Fruit fly (Drosophila melanogaster) whole organism, embryonic: ENCODE data around the gene mRpS30.

ENCODE experiments used
- Blimp-1 ChIP-seq: fragments of 200-800 bp; sonication (Bioruptor generic); optimal IDR thresholded peaks from 3 replicates; lab custom pipeline; 2018; ENCODE audit warnings: missing biosample characterization, missing genetic modification characterization, mild to moderate bottlenecking, moderate library complexity, missing genetic modification reagents
- CG11504 ChIP-seq: fragments of 200-800 bp; sonication (Bioruptor generic); optimal IDR thresholded peaks from 3 replicates; lab custom pipeline; 2019; ENCODE audit warnings: missing biosample characterization, mild to moderate bottlenecking, missing genetic modification characterization, moderate library complexity
- CG1233 ChIP-seq: fragments of 200-800 bp; sonication (Bioruptor generic); optimal IDR thresholded peaks from 4 replicates; lab custom pipeline; 2018; ENCODE audit warnings: missing biosample characterization, mild to moderate bottlenecking, missing genetic modification characterization
- CG13123 ChIP-seq: fragments of 200-800 bp; sonication (Bioruptor generic); optimal IDR thresholded peaks from 2 replicates; lab custom pipeline; 2016; ENCODE audit warnings: missing biosample characterization, missing genetic modification characterization
- CG13287 ChIP-seq: fragments of 200-800 bp; sonication (Bioruptor generic); IDR thresholded peaks from 2 replicates; pipeline ENCODE4 v1.3.6; 2022; ENCODE audit warnings: missing biosample characterization, missing genetic modification characterization; ENCODE audit not compliant: partially characterized antibody
- CG14965 ChIP-seq: fragments of 200-800 bp; sonication (Bioruptor generic); optimal IDR thresholded peaks from 2 replicates; lab custom pipeline; 2016; ENCODE audit warnings: missing biosample characterization, missing genetic modification characterization, borderline replicate concordance
- CG15514 ChIP-seq: fragments of 200-800 bp; sonication (Bioruptor generic); optimal IDR thresholded peaks from 3 replicates; lab custom pipeline; 2017; ENCODE audit warnings: missing biosample characterization, missing genetic modification characterization, mild to moderate bottlenecking, moderate library complexity, missing genetic modification reagents
- CG16779 ChIP-seq: fragments of 200-800 bp; sonication (Bioruptor generic); IDR thresholded peaks from 2 replicates; pipeline ENCODE4 v1.3.6; 2022; ENCODE audit warnings: missing biosample characterization, missing genetic modification characterization
- CG16863 ChIP-seq: fragments of 200-800 bp; sonication (Bioruptor generic); optimal IDR thresholded peaks from 3 replicates; lab custom pipeline; 2016; ENCODE audit warnings: missing biosample characterization, missing genetic modification characterization
- CG17802 ChIP-seq: fragments of 200-800 bp; sonication (Bioruptor generic); optimal IDR thresholded peaks from 2 replicates; lab custom pipeline; 2018; ENCODE audit warnings: missing biosample characterization, mild to moderate bottlenecking, missing genetic modification characterization, moderate library complexity
- CG18619 ChIP-seq: fragments of 200-800 bp; sonication (Bioruptor generic); optimal IDR thresholded peaks from 3 replicates; lab custom pipeline; 2017; ENCODE audit warnings: missing biosample characterization, mild to moderate bottlenecking, missing genetic modification characterization
- CG31224 ChIP-seq: fragments of 200-800 bp; sonication (Bioruptor generic); IDR thresholded peaks from 2 replicates; pipeline ENCODE4 v1.3.6; 2022; ENCODE audit warnings: missing biosample characterization, missing genetic modification characterization
- CG32772 ChIP-seq: fragments of 200-800 bp; sonication (Bioruptor generic); IDR thresholded peaks from 2 replicates; pipeline ENCODE4 v1.3.6; 2022; ENCODE audit warnings: missing biosample characterization, missing genetic modification characterization
- CG42726 ChIP-seq: fragments of 200-800 bp; sonication (Bioruptor generic); IDR thresholded peaks from 2 replicates; pipeline ENCODE4 v1.3.6; 2022; ENCODE audit warnings: missing biosample characterization, missing genetic modification characterization; ENCODE audit not compliant: partially characterized antibody
- CG6272 ChIP-seq: fragments of 200-800 bp; sonication (Bioruptor generic); IDR thresholded peaks from 2 replicates; pipeline ENCODE4 v1.3.6; 2022; ENCODE audit warnings: missing biosample characterization, missing genetic modification characterization
- CG6689 ChIP-seq: fragments of 200-800 bp; sonication (Bioruptor generic); IDR thresholded peaks from 2 replicates; pipeline ENCODE4 v1.3.6; 2022; ENCODE audit warnings: missing biosample characterization, missing genetic modification characterization
- CG7357 ChIP-seq: fragments of 200-800 bp; sonication (Bioruptor generic); IDR thresholded peaks from 3 replicates; pipeline ENCODE4 v1.3.6; 2022; ENCODE audit warnings: missing biosample characterization, missing genetic modification characterization
- CG8089 ChIP-seq: fragments of 200-800 bp; sonication (Bioruptor generic); optimal IDR thresholded peaks from 3 replicates; lab custom pipeline; 2016; ENCODE audit warnings: missing biosample characterization, missing genetic modification characterization
- CG8388 ChIP-seq: fragments of 200-800 bp; sonication (Bioruptor generic); optimal IDR thresholded peaks from 2 replicates; lab custom pipeline; 2019; ENCODE audit warnings: missing biosample characterization, mild to moderate bottlenecking, missing genetic modification characterization, moderate library complexity
- CG9437 ChIP-seq: fragments of 200-800 bp; sonication (Bioruptor generic); optimal IDR thresholded peaks from 2 replicates; lab custom pipeline; 2018; ENCODE audit warnings: missing biosample characterization, mild to moderate bottlenecking, missing genetic modification characterization
- CG9727 ChIP-seq: fragments of 200-800 bp; sonication (Bioruptor generic); optimal IDR thresholded peaks from 3 replicates; lab custom pipeline; 2017; ENCODE audit warnings: missing biosample characterization, mild to moderate bottlenecking, missing genetic modification characterization
- CrebB ChIP-seq: fragments of 200-800 bp; sonication (Bioruptor generic); optimal IDR thresholded peaks from 3 replicates; lab custom pipeline; 2018; ENCODE audit warnings: missing biosample characterization, mild to moderate bottlenecking, missing genetic modification characterization
- Dip2 ChIP-seq: fragments of 200-800 bp; sonication (Bioruptor generic); IDR thresholded peaks from 2 replicates; pipeline ENCODE4 v1.3.6; 2022; ENCODE audit warnings: missing biosample characterization, missing genetic modification characterization
- Fer2 ChIP-seq: fragments of 200-800 bp; sonication (Bioruptor generic); optimal IDR thresholded peaks from 2 replicates; lab custom pipeline; 2018; ENCODE audit warnings: missing biosample characterization, mild to moderate bottlenecking, missing genetic modification characterization, moderate library complexity
- Fer3 ChIP-seq: fragments of 200-800 bp; sonication (Bioruptor generic); optimal IDR thresholded peaks from 2 replicates; lab custom pipeline; 2018; ENCODE audit warnings: missing biosample characterization, mild to moderate bottlenecking, missing genetic modification characterization, moderate library complexity
- GATAe ChIP-seq: fragments of 200-800 bp; sonication (Bioruptor generic); conservative IDR thresholded peaks from 2 replicates; pipeline ENCODE4 v1.3.6; 2022; ENCODE audit warnings: missing biosample characterization, missing genetic modification characterization
- H2.0 ChIP-seq: fragments of 200-800 bp; sonication (Bioruptor generic); IDR thresholded peaks from 2 replicates; pipeline ENCODE4 v1.3.6; 2022; ENCODE audit warnings: missing biosample characterization, missing genetic modification characterization
- HLHmδ ChIP-seq: fragments of 200-800 bp; sonication (Bioruptor generic); optimal IDR thresholded peaks from 2 replicates; lab custom pipeline; 2018; ENCODE audit warnings: missing biosample characterization, mild to moderate bottlenecking, missing genetic modification characterization, moderate library complexity
- NC2β ChIP-seq: fragments of 200-800 bp; sonication (Bioruptor generic); optimal IDR thresholded peaks from 2 replicates; lab custom pipeline; 2016; ENCODE audit warnings: missing biosample characterization, missing genetic modification characterization
- Nf-YB ChIP-seq: fragments of 200-800 bp; sonication (Bioruptor generic); optimal IDR thresholded peaks from 3 replicates; lab custom pipeline; 2019; ENCODE audit warnings: missing biosample characterization, mild to moderate bottlenecking, missing genetic modification characterization, moderate library complexity
- Poxn ChIP-seq: fragments of 200-800 bp; sonication (Bioruptor generic); IDR thresholded peaks from 2 replicates; pipeline ENCODE4 v1.3.6; 2022; ENCODE audit warnings: missing biosample characterization, missing genetic modification characterization
- TFAM ChIP-seq: fragments of 200-800 bp; sonication (Bioruptor generic); optimal IDR thresholded peaks from 2 replicates; lab custom pipeline; 2017; ENCODE audit warnings: missing biosample characterization, missing genetic modification characterization, inconsistent platforms
- Xrp1 ChIP-seq: fragments of 200-800 bp; sonication (Bioruptor generic); IDR thresholded peaks from 2 replicates; pipeline ENCODE4 v1.3.6; 2022; ENCODE audit warnings: missing biosample characterization, missing genetic modification characterization
- ems ChIP-seq: fragments of 200-800 bp; sonication (Bioruptor generic); optimal IDR thresholded peaks from 3 replicates; lab custom pipeline; 2016; ENCODE audit warnings: missing biosample characterization, missing genetic modification characterization
- eve ChIP-seq, 2 experiments: fragments of >200 bp; optimal IDR thresholded peaks; 2 replicates each; lab custom pipeline; 2017; ENCODE audit warnings: missing biosample characterization in 2 of 2, missing genetic modification characterization in 2 of 2
- gro ChIP-seq: fragments of 200-800 bp; sonication (Bioruptor generic); optimal IDR thresholded peaks from 2 replicates; lab custom pipeline; 2016; ENCODE audit warnings: missing biosample characterization, missing genetic modification characterization
- klu ChIP-seq: fragments of 200-800 bp; sonication (Bioruptor generic); IDR thresholded peaks from 2 replicates; pipeline ENCODE4 v1.3.6; 2022; ENCODE audit warnings: missing biosample characterization, missing genetic modification characterization
- kni ChIP-seq: fragments of 200-800 bp; sonication (Bioruptor generic); optimal IDR thresholded peaks from 3 replicates; lab custom pipeline; 2017; ENCODE audit warnings: mild to moderate bottlenecking, missing biosample characterization, missing genetic modification reagents, missing genetic modification characterization
- lmd ChIP-seq: fragments of 200-800 bp; sonication (Bioruptor generic); IDR thresholded peaks from 2 replicates; pipeline ENCODE4 v1.3.6; 2022; ENCODE audit warnings: missing biosample characterization, missing genetic modification characterization
- pfk ChIP-seq: fragments of 200-800 bp; sonication (Bioruptor generic); optimal IDR thresholded peaks from 2 replicates; lab custom pipeline; 2018; ENCODE audit warnings: missing biosample characterization, mild to moderate bottlenecking, missing genetic modification characterization, moderate library complexity
- ro ChIP-seq: fragments of 200-800 bp; sonication (Bioruptor generic); IDR thresholded peaks from 2 replicates; pipeline ENCODE4 v1.3.6; 2022; ENCODE audit warnings: missing biosample characterization, missing genetic modification characterization
- sc ChIP-seq, 3 experiments: fragments of >200 bp in 2 of 3; fragments of 200-800 bp in 1 of 3; sonication (Bioruptor generic) in 1 of 3; optimal IDR thresholded peaks; 2 replicates in 2 of 3; 3 replicates in 1 of 3; lab custom pipeline; 2017; ENCODE audit warnings: mild to moderate bottlenecking in 1 of 3, missing biosample characterization in 1 of 3, missing genetic modification characterization in 1 of 3, missing genetic modification reagents in 1 of 3
- sens-2 ChIP-seq: fragments of 200-800 bp; sonication (Bioruptor generic); IDR thresholded peaks from 2 replicates; pipeline ENCODE4 v1.3.6; 2022; ENCODE audit warnings: missing biosample characterization, missing genetic modification characterization
- sim ChIP-seq: fragments of 200-800 bp; sonication (Bioruptor generic); IDR thresholded peaks from 2 replicates; pipeline ENCODE4 v1.3.6; 2022; ENCODE audit warnings: missing biosample characterization, missing genetic modification characterization
- slp2 ChIP-seq: fragments of 200-800 bp; sonication (Bioruptor generic); optimal IDR thresholded peaks from 2 replicates; lab custom pipeline; 2016; ENCODE audit warnings: missing biosample characterization, missing genetic modification characterization
- trh ChIP-seq: fragments of 200-800 bp; sonication (Bioruptor generic); optimal IDR thresholded peaks from 2 replicates; lab custom pipeline; 2016; ENCODE audit warnings: missing biosample characterization, missing genetic modification characterization
- twi ChIP-seq: fragments of 200-800 bp; optimal IDR thresholded peaks from 2 replicates; lab custom pipeline; 2019; ENCODE audit warnings: missing biosample characterization, mild to moderate bottlenecking, missing genetic modification characterization, moderate library complexity
- wek ChIP-seq: fragments of 200-800 bp; sonication (Bioruptor generic); optimal IDR thresholded peaks from 3 replicates; lab custom pipeline; 2018; ENCODE audit warnings: missing biosample characterization, mild to moderate bottlenecking, missing genetic modification characterization, moderate library complexity

Gene mRpS30

dm6 chrX:15788235-15789187 is 2.7 kb downstream of the mRpS30 start, which contains the start of gene Rhp (continued):
- no peak for TF ChIP-seq CG13123 (GFP tag; lab: Kevin White, UChicago)
- peak; percentile 80 for TF ChIP-seq wek (GFP tag; lab: Kevin White, UChicago)
- no peak for TF ChIP-seq Dip2 (GFP tag; lab: Robert Waterston, UW)
- TF ChIP-seq CG6689 (GFP tag; lab: Robert Waterston, UW), result no peak
- TF ChIP-seq Blimp-1, result peak; percentile 64
- TF ChIP-seq lmd (GFP tag; lab: Robert Waterston, UW), result no peak
- TF ChIP-seq CrebB (tag; lab: Kevin White, UChicago), result peak; percentile 76
- peak; percentile 23 for TF ChIP-seq CG15514 (GFP tag; lab: Kevin White, UChicago)
- TF ChIP-seq ro (GFP tag; lab: Robert Waterston, UW), result no peak
- TF ChIP-seq NC2β, result no peak
- no peak for TF ChIP-seq Poxn (GFP tag; lab: Robert Waterston, UW)
- no peak for TF ChIP-seq CG31224 (GFP tag; lab: Robert Waterston, UW)
- TF ChIP-seq CG9727 (GFP tag; lab: Kevin White, UChicago), result peak; percentile 36
- peak; percentile 51 for TF ChIP-seq Fer3
- TF ChIP-seq CG16779, result no peak
- no peak for TF ChIP-seq CG8388
- peak; percentile 4 for TF ChIP-seq CG16863 (GFP tag; lab: Kevin White, UChicago)
- no peak for TF ChIP-seq CG8089
- no peak for TF ChIP-seq trh (GFP tag; lab: Kevin White, UChicago)
- no peak for TF ChIP-seq Nf-YB (GFP tag; lab: Kevin White, UChicago)
- TF ChIP-seq CG9437 (GFP tag; lab: Kevin White, UChicago), result no peak
- TF ChIP-seq CG11504 (tag; lab: Kevin White, UChicago), result no peak
- TF ChIP-seq pfk, result peak; percentile 23
- TF ChIP-seq CG7357 (GFP tag; lab: Robert Waterston, UW), result no peak
- TF ChIP-seq CG42726, result no peak
- peak; percentile 17 for TF ChIP-seq kni (GFP tag; lab: Kevin White, UChicago)
- TF ChIP-seq CG1233 (GFP tag; lab: Kevin White, UChicago), result peak; percentile 47
- peak; percentile 5 for TF ChIP-seq HLHmδ
- TF ChIP-seq CG14965 (GFP tag; lab: Kevin White, UChicago), result no peak
- TF ChIP-seq CG13287 (GFP tag; lab: Robert Waterston, UW), result peak; percentile 25; the same call in 1 of the 2 replicates
- no peak for TF ChIP-seq CG32772 (GFP tag; lab: Robert Waterston, UW)
- no peak for TF ChIP-seq H2.0 (GFP tag; lab: Robert Waterston, UW)
- no peak for TF ChIP-seq slp2 (GFP tag; lab: Kevin White, UChicago)
- TF ChIP-seq eve (GFP tag; optimal IDR thresholded peaks at IDR 0.05; lab: Kevin White, UChicago), result no peak
- no peak for TF ChIP-seq sc (optimal IDR thresholded peaks at IDR 0.05; lab: Kevin White, UChicago)
- no peak for TF ChIP-seq sc (GFP tag; optimal IDR thresholded peaks at IDR 0.05; lab: Kevin White, UChicago)
- TF ChIP-seq klu, result no peak
- no peak for TF ChIP-seq twi
- no peak for TF ChIP-seq gro (GFP tag; lab: Kevin White, UChicago)
- TF ChIP-seq CG17802 (tag; lab: Kevin White, UChicago), result no peak
- TF ChIP-seq ems, result no peak
- peak; percentile 35 for TF ChIP-seq Fer2
- peak; percentile 48 for TF ChIP-seq CG18619 (GFP tag; lab: Kevin White, UChicago)
- TF ChIP-seq CG6272, result no peak
- TF ChIP-seq Xrp1 (GFP tag; lab: Robert Waterston, UW), result peak; percentile 40; the same call in 1 of the 2 replicates
- TF ChIP-seq sim (GFP tag; lab: Robert Waterston, UW), result no peak
- TF ChIP-seq GATAe (GFP tag; lab: Robert Waterston, UW), result no peak
- no peak for TF ChIP-seq sens-2 (GFP tag; lab: Robert Waterston, UW)
- no peak for TF ChIP-seq TFAM
